Worm (Caenorhabditis elegans) whole organism, L3 larva: ENCODE data around the gene T11F9.14.

ENCODE experiments used
- unc-62 ChIP-seq: fragments of 150-350 bp; sonication (generic microtip); optimal IDR thresholded peaks from 4 replicates; lab custom pipeline; 2014; ENCODE audit warnings: missing biosample characterization, missing genetic modification reagents, missing genetic modification characterization
- zag-1 ChIP-seq: fragments of 150-350 bp; optimal IDR thresholded peaks from 2 replicates; lab custom pipeline; 2014; ENCODE audit warnings: missing biosample characterization, missing genetic modification characterization

DNA sequence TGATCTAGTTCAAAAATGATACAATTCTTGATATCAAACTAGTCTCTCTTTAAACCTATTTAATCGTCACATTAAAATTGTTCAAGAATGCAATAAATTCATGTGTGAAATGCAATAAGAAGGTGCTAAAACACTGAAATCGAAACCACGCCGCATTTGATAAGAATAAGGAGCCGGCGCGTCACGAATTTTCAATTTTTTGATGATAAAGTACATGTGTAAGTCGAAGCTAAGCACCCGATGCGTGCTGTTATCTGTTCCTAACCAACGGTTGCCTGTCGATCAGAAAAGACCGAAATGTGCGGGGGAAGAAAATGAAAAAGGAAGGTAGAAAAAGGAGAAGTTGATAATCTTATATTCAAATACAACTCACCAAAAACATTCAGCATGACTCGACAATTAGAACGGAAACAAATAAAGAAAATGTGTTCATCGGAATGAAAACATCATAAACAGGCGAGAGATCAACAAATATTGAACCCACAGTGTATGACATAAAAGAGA is 10.4 kb downstream of the T11F9.14 start, which contains the start of gene aat-6:
- TF ChIP-seq zag-1 (no peak), unc-62 (no peak)
